Worm (Caenorhabditis elegans): Measurements from ENCODE around the gene attf-3.
A peak's percentile ranks its signal among the peaks of the same experiment; 100 is the strongest.
"Not testable (repeated sequence)": the region's sequence is repeated elsewhere in the genome, so short reads cannot be mapped to it uniquely, and the experiment has no call there.

attf-3 gene

DNA sequence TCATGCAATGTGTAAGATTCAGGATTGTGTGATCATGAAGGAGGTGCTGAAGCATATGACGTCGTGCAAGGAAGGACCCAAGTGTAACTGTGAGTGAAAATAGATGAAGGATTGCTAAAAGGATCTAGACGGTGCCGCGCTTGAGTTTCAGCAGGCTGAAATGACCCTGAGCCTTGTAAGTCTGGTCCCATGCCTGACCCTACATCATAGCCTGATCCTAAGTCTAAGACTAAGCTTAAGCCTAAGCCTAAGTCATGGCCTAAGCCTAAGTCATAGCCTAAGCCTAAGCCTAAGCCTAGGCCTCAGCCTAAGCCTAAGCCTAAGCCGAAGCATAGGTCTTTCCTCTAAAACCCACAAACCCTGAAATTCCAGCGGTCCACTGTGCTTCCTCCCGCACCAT, 31.7 kb upstream of the attf-3 start:
- no peak for TF ChIP-seq tag-97 (GFP tag; IDR thresholded peaks at IDR 0.05)
- TF ChIP-seq dve-1 (tag; optimal IDR thresholded peaks at IDR 0.05; ENCODE audit: insufficient read depth): no peak
- TF ChIP-seq nhr-11 (tag; optimal IDR thresholded peaks at IDR 0.05): no peak
- TF ChIP-seq nhr-6 (tag; optimal IDR thresholded peaks at IDR 0.05): no peak
- no peak for TF ChIP-seq ama-1 (optimal IDR thresholded peaks at IDR 0.05)
- peak; percentile 91 for TF ChIP-seq aha-1 (tag)
- TF ChIP-seq sdz-12 (GFP tag; optimal IDR thresholded peaks at IDR 0.05): no peak
- no peak for TF ChIP-seq mep-1 (tag; optimal IDR thresholded peaks at IDR 0.05)

DNA sequence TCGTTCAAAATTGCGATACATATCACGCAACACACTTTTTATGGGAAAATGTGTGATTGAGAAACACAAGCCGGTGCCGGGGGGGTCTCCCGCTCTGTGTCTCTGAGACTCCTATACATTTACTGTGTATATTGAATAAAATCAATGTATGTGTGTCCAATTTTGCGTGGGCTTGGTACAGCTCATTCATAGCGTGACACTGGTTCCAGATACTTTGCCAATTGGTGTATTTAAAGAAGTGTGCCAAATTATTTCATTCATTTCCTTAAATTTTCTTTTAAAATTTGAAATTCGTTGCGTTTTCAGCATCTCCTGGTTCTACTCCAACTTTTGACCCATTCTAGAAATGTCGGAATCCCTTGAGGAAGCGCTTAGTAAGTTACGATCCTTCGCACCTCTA, 31.0 kb upstream of the attf-3 start, which contains the start of gene C29F9.5:
Gene C29F9.5 (plus strand): TSS at position 301 of the 400 bp plus-strand sequence.
- TF ChIP-seq R02D3.7 (tag; optimal IDR thresholded peaks at IDR 0.05) (no peak), unc-62 (GFP tag; optimal IDR thresholded peaks at IDR 0.05 in 1 of 2) (peak in 1 of 2 experiments; percentile 59), unc-62 (tag; optimal IDR thresholded peaks at IDR 0.05) (no peak)

DNA sequence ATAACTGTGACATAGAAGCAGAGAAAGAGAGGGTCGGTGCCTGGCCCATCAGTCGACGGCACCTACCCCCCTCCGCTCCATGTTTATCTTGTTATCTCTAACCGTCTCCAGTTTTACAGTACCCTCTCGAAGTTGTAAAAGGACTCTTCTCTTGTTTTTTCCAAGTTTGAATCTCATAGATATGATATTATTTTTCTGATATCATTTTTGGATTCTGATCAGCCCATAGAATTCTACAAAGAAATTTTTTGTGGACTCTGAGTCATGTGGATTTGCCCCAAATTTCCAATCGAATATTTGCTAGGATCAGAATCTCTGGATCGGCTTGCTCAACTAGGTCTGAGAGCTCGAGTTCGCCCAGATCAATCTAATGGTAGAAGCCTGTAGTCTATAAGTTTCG, 28.4 kb upstream of the attf-3 start, which contains the start of gene C29F9.6:
Gene C29F9.6 (plus strand): TSS at position 301 of the 400 bp plus-strand sequence.
- TF ChIP-seq ceh-28 (tag; optimal IDR thresholded peaks at IDR 0.05) (no peak), aly-2 (tag; optimal IDR thresholded peaks at IDR 0.05) (no peak), T20F7.1 (GFP tag; optimal IDR thresholded peaks at IDR 0.05) (no peak), lin-13 (GFP tag; optimal IDR thresholded peaks at IDR 0.05) (no peak), F44E2.7 (GFP tag; IDR thresholded peaks at IDR 0.05) (no peak), hif-1 (tag; optimal IDR thresholded peaks at IDR 0.05) (no peak), ZK337.2 (GFP tag; IDR thresholded peaks at IDR 0.05) (no peak), saeg-2 (GFP tag; IDR thresholded peaks at IDR 0.05) (no peak), tag-97 (GFP tag; IDR thresholded peaks at IDR 0.05) (no peak), F26F4.8 (GFP tag; conservative IDR thresholded peaks at IDR 0.05) (no peak), nhr-10 (tag; optimal IDR thresholded peaks at IDR 0.05) (no peak), nhr-11 (tag; optimal IDR thresholded peaks at IDR 0.05) (no peak), nhr-76 (tag; optimal IDR thresholded peaks at IDR 0.05) (no peak), zfp-2 (tag; optimal IDR thresholded peaks at IDR 0.05) (no peak), D1046.2 (GFP tag; IDR thresholded peaks at IDR 0.05) (no peak), mes-2 (tag; optimal IDR thresholded peaks at IDR 0.05; ENCODE audit: poor library complexity, severe bottlenecking) (no peak), zip-2 (tag; optimal IDR thresholded peaks at IDR 0.05) (no peak)

DNA sequence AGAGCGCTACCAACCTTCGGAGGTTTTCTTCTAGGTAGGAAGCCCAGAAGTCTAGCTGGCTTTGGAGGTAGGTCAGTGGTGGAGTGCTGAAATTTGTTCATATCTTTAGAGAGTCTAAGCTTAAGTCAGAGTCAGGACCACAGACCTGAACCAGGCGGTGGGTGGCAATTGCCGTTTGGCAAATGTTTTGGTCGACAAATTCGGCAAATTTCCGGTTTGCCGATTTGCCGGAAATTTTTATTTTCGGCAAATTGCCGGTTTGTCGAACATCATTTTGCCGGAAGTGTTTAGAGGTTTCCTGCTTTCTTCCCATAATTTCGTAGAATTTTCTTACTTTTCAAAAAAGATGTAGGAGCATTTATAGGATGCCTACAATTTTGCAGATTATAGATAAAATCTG, 12.6 kb upstream of the attf-3 start, which contains the start of gene C29F9.9:
Gene C29F9.9 (minus strand): TSS at position 101 of the 400 bp plus-strand sequence.
- TF ChIP-seq nhr-6 (tag; optimal IDR thresholded peaks at IDR 0.05); ceh-32 (tag; optimal IDR thresholded peaks at IDR 0.05; ENCODE audit: poor library complexity); snpc-1.2 (GFP tag; IDR thresholded peaks at IDR 0.05): not testable (repeated sequence)

DNA sequence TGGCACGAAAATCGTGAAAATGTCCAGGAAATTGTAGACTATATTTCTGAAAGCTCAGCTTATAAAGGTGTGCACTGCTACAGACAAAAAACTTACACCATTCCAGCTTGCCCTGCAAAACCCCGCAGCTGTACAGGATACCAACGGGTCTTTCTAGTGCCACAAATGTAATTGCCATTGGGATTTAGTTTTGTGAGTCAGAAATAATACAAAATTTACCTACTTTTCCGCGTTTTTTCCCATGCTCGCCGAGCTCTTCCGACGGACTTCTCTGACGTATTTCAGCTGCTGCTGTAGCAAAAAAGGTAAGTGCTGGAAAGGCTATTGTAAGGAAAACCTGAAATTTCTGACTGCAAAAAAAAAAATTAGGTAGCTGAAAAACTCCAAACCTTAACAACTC, 10.8 kb upstream of the attf-3 start, which contains the start of gene C29F9.8:
Gene C29F9.8 (minus strand): TSS at position 101 of the 400 bp plus-strand sequence.
- not testable (repeated sequence) for TF ChIP-seq tag-97 (GFP tag; IDR thresholded peaks at IDR 0.05); rbr-2 (tag; optimal IDR thresholded peaks at IDR 0.05); Y48G9A.11 (GFP tag; IDR thresholded peaks at IDR 0.05)

DNA sequence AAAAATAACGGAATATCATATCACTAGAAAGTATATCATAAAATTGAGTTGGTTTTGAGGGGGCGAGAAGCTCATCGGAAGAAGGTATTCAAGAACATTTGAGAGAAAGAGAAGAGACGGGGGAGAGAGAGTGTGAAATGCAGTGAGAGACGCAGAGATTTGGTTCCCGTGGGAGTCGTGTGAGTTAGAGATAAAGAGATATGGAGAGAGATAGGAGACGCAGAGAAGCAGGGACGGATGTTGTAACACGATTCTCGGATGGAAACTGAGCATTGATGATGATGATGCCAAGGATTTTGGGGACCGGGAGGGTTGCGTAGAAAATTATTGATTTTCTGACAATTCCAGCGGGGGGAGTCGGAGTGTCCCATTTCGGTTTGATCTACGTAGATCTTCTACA, 10.0 kb upstream of the attf-3 start:
- no peak for TF ChIP-seq mxl-3 (GFP tag; optimal IDR thresholded peaks at IDR 0.05)
- no peak for TF ChIP-seq daf-8 (GFP tag; IDR thresholded peaks at IDR 0.05)
- no peak for TF ChIP-seq php-3 (GFP tag; IDR thresholded peaks at IDR 0.05)
- no peak for TF ChIP-seq tra-1 (GFP tag; IDR thresholded peaks at IDR 0.05)
- TF ChIP-seq nhr-11 (tag; optimal IDR thresholded peaks at IDR 0.05): peak; percentile 8
- no peak for TF ChIP-seq nhr-6 (tag; optimal IDR thresholded peaks at IDR 0.05)
- no peak for TF ChIP-seq spr-3 (GFP tag; optimal IDR thresholded peaks at IDR 0.05)
- TF ChIP-seq lin-15B (tag; optimal IDR thresholded peaks at IDR 0.05): no peak
- TF ChIP-seq lin-38 (GFP tag; IDR thresholded peaks at IDR 0.05): no peak; the same call in 1 of the 2 replicates
- TF ChIP-seq ctbp-1 (GFP tag; IDR thresholded peaks at IDR 0.05): no peak
- TF ChIP-seq dmd-9 (GFP tag; IDR thresholded peaks at IDR 0.05): no peak
- TF ChIP-seq lin-29 (GFP tag; IDR thresholded peaks at IDR 0.05): no peak
- TF ChIP-seq nhr-41 (GFP tag; IDR thresholded peaks at IDR 0.05): no peak
- TF ChIP-seq unc-62 (GFP tag; optimal IDR thresholded peaks at IDR 0.05 in 1 of 2): no peak
- no peak for TF ChIP-seq unc-62 (tag; optimal IDR thresholded peaks at IDR 0.05)
- peak; percentile 40 for TF ChIP-seq hlh-30 (tag; optimal IDR thresholded peaks at IDR 0.05; ENCODE audit: insufficient read depth)
- peak; percentile 10 for TF ChIP-seq gei-8 (GFP tag; optimal IDR thresholded peaks at IDR 0.05)

Measured in whole organism, L4 larva.